In the genomic region with DNA sequence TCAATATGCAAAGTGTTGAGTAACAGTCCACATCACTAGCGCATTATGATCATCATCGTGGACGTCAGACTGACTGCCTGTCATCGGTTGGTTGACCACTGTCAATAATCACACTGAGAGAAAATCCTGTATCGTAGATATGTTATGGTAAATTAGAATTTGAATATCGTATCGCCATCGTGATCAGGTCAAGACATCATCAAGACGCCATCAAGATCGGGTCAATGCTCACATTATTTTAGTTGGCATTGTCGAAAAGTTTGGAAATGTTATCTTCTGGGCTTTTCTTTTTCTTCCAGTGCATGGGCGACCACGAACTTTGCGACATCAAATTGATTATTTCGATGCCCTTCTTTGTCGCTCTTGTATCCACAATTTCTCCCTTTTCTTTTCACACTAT, we compare ENCODE assay signal across 1 fruit fly cellular context.
TF ChIP-seq lines count a peak whose summit lies in the region.

No protein-coding gene starts in this region.

TF ChIP-seq in whole organism, embryonic, 481 proteins besides CTCF, POLR2A, EP300 and RAD21 (continued from another document):
- TF ChIP-seq ci (GFP tag; IDR thresholded peaks at IDR 0.05; lab: Robert Waterston, UW), result peak; percentile 96
- TF ChIP-seq Ets97D (GFP tag; optimal IDR thresholded peaks at IDR 0.05; lab: Kevin White, UChicago), result peak; percentile 77
- peak; percentile 91 for TF ChIP-seq CG10979 (tag; optimal IDR thresholded peaks at IDR 0.05; lab: Kevin White, UChicago)
- peak; percentile 85 for TF ChIP-seq Hmr (GFP tag; optimal IDR thresholded peaks at IDR 0.05; lab: Kevin White, UChicago)
- peak; percentile 42; the same call in 1 of the 2 replicates for TF ChIP-seq CG6272 (GFP tag; IDR thresholded peaks at IDR 0.05; lab: Robert Waterston, UW)
- TF ChIP-seq Bdp1 (GFP tag; optimal IDR thresholded peaks at IDR 0.05; lab: Kevin White, UChicago), result peak; percentile 81
